Worm (Caenorhabditis elegans) whole organism, L1 larva: ENCODE measurements around the gene smg-4.

Source experiments
- C04F5.9 ChIP-seq: sonication (generic microtip); optimal IDR thresholded peaks from 2 replicates; lab custom pipeline; 2016; ENCODE audit warnings: missing genetic modification characterization, missing compliant biosample characterization
- C34B4.2 ChIP-seq: sonication (generic microtip); optimal IDR thresholded peaks from 2 replicates; lab custom pipeline; 2017; ENCODE audit warnings: mild to moderate bottlenecking, missing genetic modification characterization, missing compliant biosample characterization
- F16B12.6 ChIP-seq: fragments of 150-350 bp; optimal IDR thresholded peaks from 2 replicates; lab custom pipeline; 2014; ENCODE audit warnings: missing biosample characterization, missing genetic modification characterization
- aha-1 ChIP-seq: fragments of 150-350 bp; optimal IDR thresholded peaks from 2 replicates; lab custom pipeline; 2014; ENCODE audit warnings: missing biosample characterization, missing genetic modification characterization
- aly-2 ChIP-seq: fragments of 150-350 bp; optimal IDR thresholded peaks from 2 replicates; lab custom pipeline; 2014; ENCODE audit warnings: missing biosample characterization, missing genetic modification characterization
- ces-1 ChIP-seq: fragments of 150-350 bp; optimal IDR thresholded peaks from 2 replicates; lab custom pipeline; 2014; ENCODE audit warnings: missing biosample characterization, missing genetic modification reagents, missing genetic modification characterization
- efl-1 ChIP-seq, 4 experiments: fragments of 150-350 bp; optimal IDR thresholded peaks in 3 of 4; peaks in 1 of 4; 1 replicate in 1 of 4; 2 replicates in 3 of 4; lab custom pipeline; 2014; ENCODE audit warnings: missing biosample characterization in 2 of 4, missing genetic modification characterization in 2 of 4, missing genetic modification reagents in 2 of 4
- egl-13 ChIP-seq: sonication (generic microtip); optimal IDR thresholded peaks from 2 replicates; lab custom pipeline; 2016; ENCODE audit warnings: missing genotype, missing genetic modification reagents, missing genetic modification characterization, missing compliant biosample characterization
- elt-2 ChIP-seq: sonication (generic microtip); optimal IDR thresholded peaks from 2 replicates; lab custom pipeline; 2016; ENCODE audit warnings: missing genetic modification characterization, mild to moderate bottlenecking, inconsistent platforms, missing compliant biosample characterization, missing genetic modification reagents
- ets-5 ChIP-seq: fragments of 200-800 bp; sonication (Bioruptor generic); IDR thresholded peaks from 2 replicates; pipeline ENCODE4 v1.3.6; 2022; ENCODE audit warnings: missing genetic modification characterization, missing compliant biosample characterization
- fkh-4 ChIP-seq: sonication (generic microtip); optimal IDR thresholded peaks from 2 replicates; lab custom pipeline; 2016; ENCODE audit warnings: missing compliant biosample characterization, missing genetic modification characterization, borderline replicate concordance
- fkh-8 ChIP-seq: sonication (generic microtip); optimal IDR thresholded peaks from 2 replicates; lab custom pipeline; 2016; ENCODE audit warnings: mild to moderate bottlenecking, missing genetic modification characterization, missing compliant biosample characterization
- grh-1 ChIP-seq: fragments of 200-800 bp; sonication (Bioruptor generic); IDR thresholded peaks from 2 replicates; pipeline ENCODE4 v1.3.6; 2022; ENCODE audit warnings: missing genetic modification reagents, missing genetic modification characterization, missing compliant biosample characterization
- hpl-2 ChIP-seq: fragments of 150-350 bp; optimal IDR thresholded peaks from 2 replicates; lab custom pipeline; 2014; ENCODE audit warnings: missing biosample characterization, missing genetic modification reagents, missing genetic modification characterization
- lin-13 ChIP-seq: fragments of 150-350 bp; optimal IDR thresholded peaks from 2 replicates; lab custom pipeline; 2014; ENCODE audit warnings: missing biosample characterization, missing genetic modification reagents, missing genetic modification characterization
- lin-35 ChIP-seq, 2 experiments: fragments of 150-350 bp; optimal IDR thresholded peaks; 2 replicates each; lab custom pipeline; 2014; ENCODE audit warnings: missing biosample characterization in 2 of 2, missing genetic modification characterization in 2 of 2, missing genetic modification reagents in 2 of 2
- lsy-2 ChIP-seq, 2 experiments: fragments of 150-350 bp; optimal IDR thresholded peaks; 2 replicates each; lab custom pipeline; 2014; ENCODE audit warnings: missing biosample characterization in 2 of 2, missing genetic modification characterization in 2 of 2
- mdl-1 ChIP-seq, 2 experiments: fragments of 150-350 bp; optimal IDR thresholded peaks; 2 replicates each; lab custom pipeline; 2014 to 2017; ENCODE audit warnings: missing biosample characterization in 2 of 2, missing genetic modification characterization in 2 of 2, inconsistent platforms in 1 of 2
- mep-1 ChIP-seq: fragments of 150-350 bp; optimal IDR thresholded peaks from 2 replicates; lab custom pipeline; 2014; ENCODE audit warnings: missing biosample characterization, missing genetic modification characterization
- nhr-11 ChIP-seq: fragments of 150-350 bp; optimal IDR thresholded peaks from 2 replicates; lab custom pipeline; 2014; ENCODE audit warnings: missing biosample characterization, missing genetic modification characterization
- nhr-19 ChIP-seq: fragments of 200-800 bp; sonication (Bioruptor generic); conservative IDR thresholded peaks from 2 replicates; pipeline ENCODE4 v1.3.6; 2022; ENCODE audit warnings: missing genetic modification characterization, missing compliant biosample characterization
- nhr-71 ChIP-seq: sonication (generic microtip); optimal IDR thresholded peaks from 2 replicates; lab custom pipeline; 2016; ENCODE audit warnings: mild to moderate bottlenecking, missing genetic modification characterization, moderate library complexity, missing compliant biosample characterization
- pag-3 ChIP-seq: sonication (generic microtip); optimal IDR thresholded peaks from 2 replicates; lab custom pipeline; 2017; ENCODE audit warnings: missing genetic modification characterization, mild to moderate bottlenecking, missing compliant biosample characterization, antibody characterized with exemption, borderline replicate concordance; ENCODE audit not compliant: insufficient read depth
- rnt-1 ChIP-seq: sonication (generic microtip); optimal IDR thresholded peaks from 2 replicates; lab custom pipeline; 2016; ENCODE audit warnings: mild to moderate bottlenecking, missing genetic modification characterization, moderate library complexity, missing compliant biosample characterization
- snu-23 ChIP-seq: sonication (generic microtip); optimal IDR thresholded peaks from 2 replicates; lab custom pipeline; 2016; ENCODE audit warnings: missing genetic modification characterization, missing compliant biosample characterization
- sox-4 ChIP-seq: sonication (generic microtip); optimal IDR thresholded peaks from 2 replicates; lab custom pipeline; 2016; ENCODE audit warnings: missing genetic modification characterization, missing compliant biosample characterization
- sptf-1 ChIP-seq: fragments of 150-350 bp; optimal IDR thresholded peaks from 2 replicates; lab custom pipeline; 2014; ENCODE audit warnings: missing biosample characterization, missing genetic modification characterization
- tbx-2 ChIP-seq: sonication (generic microtip); optimal IDR thresholded peaks from 2 replicates; lab custom pipeline; 2016; ENCODE audit warnings: missing genetic modification characterization, missing compliant biosample characterization
- tlp-1 ChIP-seq: fragments of 150-350 bp; optimal IDR thresholded peaks from 2 replicates; lab custom pipeline; 2014; ENCODE audit warnings: missing biosample characterization, missing genetic modification characterization
- unc-86 ChIP-seq: sonication (generic microtip); optimal IDR thresholded peaks from 2 replicates; lab custom pipeline; 2016; ENCODE audit warnings: missing genetic modification characterization, missing compliant biosample characterization
- unc-98 ChIP-seq: fragments of 200-800 bp; sonication (Bioruptor generic); IDR thresholded peaks from 2 replicates; pipeline ENCODE4 v1.3.6; 2022; ENCODE audit warnings: missing genetic modification characterization, missing compliant biosample characterization
- zag-1 ChIP-seq: fragments of 150-350 bp; optimal IDR thresholded peaks from 2 replicates; lab custom pipeline; 2014; ENCODE audit warnings: missing biosample characterization, missing genetic modification characterization
- zip-4 ChIP-seq: fragments of 200-800 bp; sonication (Bioruptor generic); optimal IDR thresholded peaks from 2 replicates; lab custom pipeline; 2018; ENCODE audit warnings: mild to moderate bottlenecking, missing genetic modification characterization, moderate library complexity, missing compliant biosample characterization
- ztf-4 ChIP-seq: fragments of 150-350 bp; optimal IDR thresholded peaks from 2 replicates; lab custom pipeline; 2014; ENCODE audit warnings: missing biosample characterization, missing genetic modification characterization

smg-4 gene

DNA sequence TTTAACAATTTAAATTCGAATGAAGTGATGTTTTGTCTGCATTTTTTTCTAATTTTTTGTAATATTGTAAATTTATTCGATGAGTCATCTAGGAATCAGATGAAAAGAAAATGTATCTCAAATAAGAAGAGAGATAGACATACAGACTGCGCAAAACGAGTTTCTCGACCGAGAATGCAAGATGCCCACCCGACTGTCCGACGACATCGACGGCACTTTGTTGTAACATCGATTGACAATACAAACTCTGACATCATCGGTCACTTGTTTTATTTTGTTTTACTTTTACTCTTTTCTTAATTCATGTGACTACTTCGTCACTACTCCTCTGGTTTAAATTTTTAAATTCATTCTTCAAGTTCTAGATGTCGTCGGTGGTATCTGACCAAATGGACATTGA is 36.7 kb downstream of the smg-4 start, which contains the start of gene sta-2 (continued):
- TF ChIP-seq nhr-71 (tag; lab: Kevin White, UChicago) (peak; percentile 67), mdl-1 (tag; optimal IDR thresholded peaks at IDR 0.05; lab: Kevin White, UChicago) (peak in 1 of 2 experiments; percentile 61), C04F5.9 (tag; lab: Kevin White, UChicago) (no peak)

ce11 chrV:9739402-9739801 is 38.1 kb downstream of the smg-4 start, which contains the start of gene marc-1:
Gene marc-1, plus strand, starts transcription at chrV:9739702.
- TF ChIP-seq aha-1 (tag; lab: Kevin White, UChicago) (no peak), ets-5 (GFP tag; lab: Robert Waterston, UW) (no peak), pag-3 (tag; lab: Kevin White, UChicago) (no peak), zag-1 (no peak), tbx-2 (tag; lab: Kevin White, UChicago) (no peak), unc-98 (GFP tag; lab: Robert Waterston, UW) (no peak), hpl-2 (no peak), unc-86 (tag; lab: Kevin White, UChicago) (no peak), C34B4.2 (no peak), nhr-71 (tag; lab: Kevin White, UChicago) (no peak), nhr-11 (tag; lab: Kevin White, UChicago) (no peak), sox-4 (no peak)

DNA sequence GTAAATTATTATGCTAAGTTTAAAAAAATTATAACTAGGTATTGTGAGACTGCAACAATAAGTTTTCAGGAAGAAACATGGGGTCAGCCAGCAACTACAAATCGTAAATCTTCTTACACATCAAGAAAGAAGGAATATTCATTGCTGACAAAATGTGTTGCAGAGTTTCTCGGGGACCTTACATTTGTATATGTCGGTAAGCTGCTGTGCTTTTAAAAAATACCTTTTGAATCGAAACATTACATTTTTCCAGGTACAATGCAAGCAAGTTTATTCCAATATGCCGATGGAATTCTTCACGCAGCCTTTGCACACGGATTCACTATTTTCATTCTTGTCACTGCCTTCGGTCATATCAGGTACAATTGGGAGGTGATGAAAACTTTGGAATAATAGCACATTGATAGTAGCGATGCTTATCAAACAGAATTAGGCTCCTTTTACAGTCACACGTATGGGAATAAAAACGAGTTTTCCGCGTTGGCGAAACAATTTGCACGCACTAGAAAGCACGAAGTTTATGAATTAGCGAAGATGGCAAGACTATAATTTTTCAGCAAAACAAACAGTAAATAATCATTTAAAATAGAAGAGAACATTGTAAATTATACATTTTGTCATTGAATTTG is 39.4 kb downstream of the smg-4 start:
- TF ChIP-seq fkh-4 (tag; lab: Kevin White, UChicago) (no peak), ces-1 (GFP tag; lab: Kevin White, UChicago) (no peak), ztf-4 (tag; lab: Kevin White, UChicago) (no peak), rnt-1 (tag; lab: Kevin White, UChicago) (no peak), tlp-1 (no peak), efl-1 (optimal IDR thresholded peaks at IDR 0.05; lab: Kevin White, UChicago) (no peak), efl-1 (GFP tag; optimal IDR thresholded peaks at IDR 0.05 in 1 of 2; lab: Kevin White, UChicago) (peak in 1 of 2 experiments; percentile 73), elt-2 (tag; lab: Kevin White, UChicago) (peak; percentile 56), nhr-19 (GFP tag; lab: Robert Waterston, UW) (no peak), mep-1 (tag; lab: Kevin White, UChicago) (no peak), F16B12.6 (tag; lab: Kevin White, UChicago) (no peak), lin-13 (no peak), zip-4 (GFP tag; lab: Kevin White, UChicago) (no peak)

DNA sequence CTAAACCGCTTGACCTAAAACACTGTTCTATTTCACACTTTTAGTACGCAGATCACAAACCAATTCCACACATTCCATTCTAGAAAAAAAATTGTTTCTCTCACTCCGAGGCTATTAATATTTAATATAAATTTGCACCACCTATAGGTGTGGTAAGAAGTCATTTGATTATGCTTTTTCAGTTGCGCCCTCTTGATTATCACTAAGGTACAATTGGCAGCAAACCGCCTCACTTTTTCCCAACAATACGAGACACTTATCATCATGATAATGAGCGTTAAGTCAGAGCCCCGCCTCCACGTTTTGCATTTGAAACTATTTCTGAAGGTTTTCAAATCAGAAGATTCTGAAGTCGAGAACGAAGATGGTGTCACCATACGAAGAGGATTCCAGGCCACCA is 40.3 kb downstream of the smg-4 start, which contains the start of gene aqp-4:
Gene aqp-4, plus strand, starts transcription at position 270 of the 400 bp plus-strand sequence.
- TF ChIP-seq elt-2 (tag; lab: Kevin White, UChicago) (peak; percentile 26), pag-3 (tag; lab: Kevin White, UChicago) (no peak)

DNA sequence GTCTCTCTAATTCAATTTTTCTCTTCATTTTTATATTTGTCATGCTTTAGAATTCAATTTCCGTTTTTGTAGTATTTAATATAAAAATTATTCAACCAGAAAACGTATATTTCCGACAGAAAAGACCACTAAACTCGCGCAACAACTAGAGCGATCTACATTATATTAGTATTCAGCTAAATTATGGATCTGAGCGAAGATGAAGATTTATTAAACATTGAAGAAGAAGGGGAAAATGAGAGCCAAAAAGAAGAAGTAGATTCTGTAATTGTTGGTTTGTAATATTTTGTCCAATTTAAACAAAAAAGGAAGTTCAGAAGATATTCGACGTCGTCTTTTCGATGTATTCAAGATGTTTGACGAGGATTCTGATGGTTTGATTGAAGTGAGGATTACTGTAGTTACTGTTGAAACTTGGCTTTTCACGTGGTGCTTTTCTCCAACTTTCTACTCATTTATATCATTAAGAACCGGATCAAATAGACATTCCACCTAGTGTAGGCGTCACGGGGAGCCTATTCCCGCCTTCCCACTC is 43.6 kb downstream of the smg-4 start, which contains the start of gene cal-7:
Gene cal-7, plus strand, starts transcription at position 184 of the 535 bp plus-strand sequence.
- TF ChIP-seq nhr-71 (tag; lab: Kevin White, UChicago) (peak; percentile 5), aly-2 (peak; percentile 10), snu-23 (no peak), egl-13 (tag; lab: Kevin White, UChicago) (peak; percentile 1), sptf-1 (tag; lab: Kevin White, UChicago) (no peak), F16B12.6 (tag; lab: Kevin White, UChicago) (no peak), lin-35 (GFP tag; optimal IDR thresholded peaks at IDR 0.05; lab: Kevin White, UChicago) (no peak), grh-1 (no peak), lsy-2 (tag; optimal IDR thresholded peaks at IDR 0.05; lab: Kevin White, UChicago) (peak in 1 of 2 experiments; percentile 24), ztf-4 (tag; lab: Kevin White, UChicago) (peak; percentile 35), hpl-2 (no peak), fkh-8 (peak; percentile 2), sox-4 (no peak), zag-1 (no peak)
